Worm (Caenorhabditis elegans): ENCODE measurements around the gene fbxb-83.

ce11 chrIII:145078-145477, at the start of gene fbxb-83, which contains the start of gene T17A3.12:
- TF ChIP-seq ztf-23 (GFP tag; IDR thresholded peaks at IDR 0.05) (no peak), flt-1 (GFP tag; IDR thresholded peaks at IDR 0.05) (no peak), klf-2 (GFP tag; conservative IDR thresholded peaks at IDR 0.05) (no peak), T22C8.4 (GFP tag; IDR thresholded peaks at IDR 0.05) (no peak), ztf-29 (GFP tag; IDR thresholded peaks at IDR 0.05) (no peak), med-1 (GFP tag; optimal IDR thresholded peaks at IDR 0.05; ENCODE audit: insufficient read depth) (no peak), cog-1 (tag; optimal IDR thresholded peaks at IDR 0.05) (no peak), ref-1 (GFP tag; conservative IDR thresholded peaks at IDR 0.05) (no peak), tab-1 (GFP tag; IDR thresholded peaks at IDR 0.05) (no peak)

Measured in whole organism, midembryonic.